Fruit fly (Drosophila melanogaster): Measurements from ENCODE around the gene per.

The per gene

dm6 chrX:2647472-2647883 lies 37.9 kb upstream of the per start (continued):
- peak; percentile 60 for TF ChIP-seq CG6813 (GFP tag; optimal IDR thresholded peaks at IDR 0.05)
- peak; percentile 48 for TF ChIP-seq CG8944 (GFP tag; optimal IDR thresholded peaks at IDR 0.05)
- TF ChIP-seq CG13624 (GFP tag; optimal IDR thresholded peaks at IDR 0.05): peak; percentile 43
- no peak for TF ChIP-seq CG8359 (GFP tag; optimal IDR thresholded peaks at IDR 0.05; ENCODE audit: borderline replicate concordance)
- TF ChIP-seq CG15011 (GFP tag; optimal IDR thresholded peaks at IDR 0.05): peak; percentile 6
- TF ChIP-seq CG11456 (GFP tag; IDR thresholded peaks at IDR 0.05): 0 out of 3 replicates have a peak, but pooled peaks have one; percentile 13
- TF ChIP-seq CG17612 (GFP tag; IDR thresholded peaks at IDR 0.05): no peak
- TF ChIP-seq CG1832 (GFP tag; optimal IDR thresholded peaks at IDR 0.05): no peak
- no peak for TF ChIP-seq wdn (GFP tag; IDR thresholded peaks at IDR 0.05)
- TF ChIP-seq aop (GFP tag; IDR thresholded peaks at IDR 0.05): 0 out of 2 replicates have a peak, but pooled peaks have one; percentile 44
- TF ChIP-seq CG10462 (GFP tag; optimal IDR thresholded peaks at IDR 0.05): no peak
- TF ChIP-seq Xrp1 (GFP tag; IDR thresholded peaks at IDR 0.05): peak; percentile 64
- TF ChIP-seq tx (GFP tag; optimal IDR thresholded peaks at IDR 0.05): no peak
- TF ChIP-seq dmrt99B (tag; optimal IDR thresholded peaks at IDR 0.05): peak; percentile 79
- TF ChIP-seq CG3065 (GFP tag; optimal IDR thresholded peaks at IDR 0.05): peak; percentile 1
- no peak for TF ChIP-seq HLHmδ (GFP tag; optimal IDR thresholded peaks at IDR 0.05)
- no peak for TF ChIP-seq inv (GFP tag; IDR thresholded peaks at IDR 0.05; ENCODE audit: partially characterized antibody)
- TF ChIP-seq vvl (GFP tag; IDR thresholded peaks at IDR 0.05): peak; percentile 64
- TF ChIP-seq bsh (GFP tag; optimal IDR thresholded peaks at IDR 0.05): peak; percentile 60 to 74
- TF ChIP-seq ranshi (GFP tag; IDR thresholded peaks at IDR 0.05): 0 out of 2 replicates have a peak, but pooled peaks have one; percentile 10
- TF ChIP-seq chif (GFP tag; optimal IDR thresholded peaks at IDR 0.05): peak; percentile 51 to 59
- peak; percentile 71 for TF ChIP-seq Atf6 (GFP tag; IDR thresholded peaks at IDR 0.05)
- peak; percentile 48 for TF ChIP-seq Chrac-16 (GFP tag; optimal IDR thresholded peaks at IDR 0.05)
- TF ChIP-seq unpg (GFP tag; optimal IDR thresholded peaks at IDR 0.05): peak; percentile 81

dm6 chrX:2647950-2648613 lies 37.3 kb upstream of the per start:
- 0 out of 2 replicates have a peak, but pooled peaks have one; percentile 21 for TF ChIP-seq Ptx1 (GFP tag; IDR thresholded peaks at IDR 0.05)
- no peak for TF ChIP-seq CG32767 (GFP tag; IDR thresholded peaks at IDR 0.05)
- TF ChIP-seq CG9932 (GFP tag; IDR thresholded peaks at IDR 0.05): peak; percentile 25; the same call in 1 of the 2 replicates
- no peak for TF ChIP-seq seq (GFP tag; IDR thresholded peaks at IDR 0.05)
- peak in 1 of 2 experiments; percentile 51 for TF ChIP-seq bsh (GFP tag; optimal IDR thresholded peaks at IDR 0.05)
- peak; percentile 21; the same call in 1 of the 2 replicates for TF ChIP-seq slbo (GFP tag; IDR thresholded peaks at IDR 0.05)
- TF ChIP-seq knrl (GFP tag; IDR thresholded peaks at IDR 0.05; ENCODE audit: partially characterized antibody): 0 out of 3 replicates have a peak, but pooled peaks have one; percentile 6
- no peak for TF ChIP-seq ftz-f1 (GFP tag; optimal IDR thresholded peaks at IDR 0.05)
- no peak for TF ChIP-seq zen (tag; optimal IDR thresholded peaks at IDR 0.05)
- no peak for TF ChIP-seq PHDP (tag; optimal IDR thresholded peaks at IDR 0.05)
- TF ChIP-seq slou (GFP tag; optimal IDR thresholded peaks at IDR 0.05): no peak
- peak; percentile 2 for TF ChIP-seq Dip3 (GFP tag; optimal IDR thresholded peaks at IDR 0.05)
- peak; percentile 13 for TF ChIP-seq zfh2 (GFP tag; optimal IDR thresholded peaks at IDR 0.05)
- TF ChIP-seq lmd (GFP tag; IDR thresholded peaks at IDR 0.05): peak; percentile 20; the same call in 1 of the 2 replicates
- no peak for TF ChIP-seq Max (GFP tag; optimal IDR thresholded peaks at IDR 0.05)
- no peak for TF ChIP-seq CG1529 (GFP tag; optimal IDR thresholded peaks at IDR 0.05)
- TF ChIP-seq CG8290 (GFP tag; optimal IDR thresholded peaks at IDR 0.05): no peak
- TF ChIP-seq CG8290 (tag; optimal IDR thresholded peaks at IDR 0.05): no peak
- TF ChIP-seq CG11696 (GFP tag; IDR thresholded peaks at IDR 0.05): 0 out of 2 replicates have a peak, but pooled peaks have one; percentile 64
- no peak for TF ChIP-seq CG31388 (GFP tag; optimal IDR thresholded peaks at IDR 0.05)
- 0 out of 3 replicates have a peak, but pooled peaks have one; percentile 18 for TF ChIP-seq ase (GFP tag; IDR thresholded peaks at IDR 0.05)
- TF ChIP-seq Stat92E (GFP tag; optimal IDR thresholded peaks at IDR 0.05): peak in 1 of 3 experiments; percentile 18
- TF ChIP-seq nom (GFP tag; optimal IDR thresholded peaks at IDR 0.05): peak; percentile 51
- TF ChIP-seq Med (GFP tag): peak; percentile 62
- TF ChIP-seq CG11695 (GFP tag; IDR thresholded peaks at IDR 0.05): 0 out of 3 replicates have a peak, but pooled peaks have one; percentile 37
- TF ChIP-seq sens (GFP tag): peak; percentile 25
- 0 out of 2 replicates have a peak, but pooled peaks have one; percentile 28 for TF ChIP-seq Rfx (GFP tag; IDR thresholded peaks at IDR 0.05)

Data from whole organism, embryonic.